Fruit fly (Drosophila melanogaster): ENCODE data around the gene ND-B14.5AL.

DNA sequence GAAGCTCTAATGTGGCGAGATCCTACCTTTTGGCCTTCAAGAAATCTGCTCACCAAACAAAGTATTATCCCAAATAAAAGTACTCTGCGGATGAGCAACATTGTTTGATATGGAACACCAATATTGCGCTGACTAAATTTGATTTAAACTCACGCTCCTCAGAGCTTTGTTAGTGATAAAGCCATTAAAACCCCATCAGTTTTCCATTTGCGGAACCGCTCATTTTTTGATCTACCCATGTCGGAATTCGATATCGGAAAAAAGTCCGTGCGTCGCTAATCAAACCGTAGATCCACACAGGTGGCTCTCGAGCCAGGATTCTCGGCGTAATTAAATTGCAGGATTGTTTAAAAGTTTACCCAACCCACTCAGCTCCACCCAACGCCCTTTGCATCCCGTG is 46.3 kb downstream of the ND-B14.5AL start, which contains the start of gene CG33772:
- no peak for TF ChIP-seq Clk (GFP tag; optimal IDR thresholded peaks at IDR 0.05)
- TF ChIP-seq kay (GFP tag; ENCODE audit: borderline replicate concordance), result no peak
- no peak for TF ChIP-seq CG5204 (GFP tag; optimal IDR thresholded peaks at IDR 0.05)
